Worm (Caenorhabditis elegans) whole organism, mixed stage, embryonic: ENCODE data around the gene arl-6.

ENCODE experiments used
- ceh-39 ChIP-seq: fragments of 150-350 bp; optimal IDR thresholded peaks from 2 replicates; lab custom pipeline; 2014; ENCODE audit warnings: missing biosample characterization, missing genetic modification characterization
- ceh-83 ChIP-seq: fragments of 200-800 bp; sonication (Bioruptor generic); optimal IDR thresholded peaks from 2 replicates; lab custom pipeline; 2018; ENCODE audit warnings: mild to moderate bottlenecking, missing genetic modification characterization, missing compliant biosample characterization
- drap-1 ChIP-seq: fragments of 200-800 bp; sonication (Bioruptor generic); optimal IDR thresholded peaks from 3 replicates; lab custom pipeline; 2018; ENCODE audit warnings: mild to moderate bottlenecking, missing genetic modification characterization, missing compliant biosample characterization
- elt-3 ChIP-seq: fragments of 150-350 bp; optimal IDR thresholded peaks from 2 replicates; lab custom pipeline; 2014; ENCODE audit warnings: missing biosample characterization, missing genetic modification characterization
- ham-2 ChIP-seq: fragments of 200-800 bp; sonication (Bioruptor generic); optimal IDR thresholded peaks from 2 replicates; lab custom pipeline; 2018; ENCODE audit warnings: mild to moderate bottlenecking, missing genetic modification characterization, missing compliant biosample characterization
- sptf-1 ChIP-seq: sonication (generic microtip); optimal IDR thresholded peaks from 2 replicates; lab custom pipeline; 2017; ENCODE audit warnings: mild to moderate bottlenecking, missing genetic modification characterization, moderate library complexity, missing compliant biosample characterization
- zip-8 ChIP-seq: fragments of 150-350 bp; optimal IDR thresholded peaks from 2 replicates; lab custom pipeline; 2014; ENCODE audit warnings: missing biosample characterization, missing genetic modification characterization

The arl-6 gene

ce11 chrIII:4765474-4765873 is 49.2 kb downstream of the arl-6 start, which contains the start of gene B0393.5:
B0393.5 (plus strand) TSS chrIII:4765774.
- TF ChIP-seq ham-2 (GFP tag; lab: Kevin White, UChicago) (peak; percentile 4), sptf-1 (no peak)

DNA sequence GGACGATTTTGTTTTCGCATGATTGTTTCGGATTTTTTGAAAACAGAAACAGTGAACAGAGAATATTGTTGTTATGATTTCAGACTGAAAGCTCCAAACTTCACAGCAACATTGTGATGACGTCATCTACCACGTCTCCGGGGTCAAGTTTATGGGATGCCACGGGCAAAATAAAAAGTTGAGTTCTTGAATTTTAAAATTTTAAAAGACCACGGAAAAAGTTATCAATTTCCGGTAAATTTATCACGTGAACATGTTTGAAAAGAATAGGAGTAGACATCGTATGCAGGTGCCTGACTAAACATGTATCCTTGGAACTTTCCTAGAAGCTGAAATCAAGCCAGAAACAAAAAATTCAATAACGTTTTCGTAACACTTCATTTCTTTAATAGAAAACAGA is 51.1 kb downstream of the arl-6 start, which contains the start of gene B0393.4:
Gene B0393.4 (minus strand): TSS at position 101 of the 400 bp plus-strand sequence.
- no peak for TF ChIP-seq ceh-39 (tag; lab: Kevin White, UChicago)
- TF ChIP-seq zip-8 (tag; lab: Kevin White, UChicago), result peak; percentile 11
- TF ChIP-seq, all 35 proteins: peak for 1

DNA sequence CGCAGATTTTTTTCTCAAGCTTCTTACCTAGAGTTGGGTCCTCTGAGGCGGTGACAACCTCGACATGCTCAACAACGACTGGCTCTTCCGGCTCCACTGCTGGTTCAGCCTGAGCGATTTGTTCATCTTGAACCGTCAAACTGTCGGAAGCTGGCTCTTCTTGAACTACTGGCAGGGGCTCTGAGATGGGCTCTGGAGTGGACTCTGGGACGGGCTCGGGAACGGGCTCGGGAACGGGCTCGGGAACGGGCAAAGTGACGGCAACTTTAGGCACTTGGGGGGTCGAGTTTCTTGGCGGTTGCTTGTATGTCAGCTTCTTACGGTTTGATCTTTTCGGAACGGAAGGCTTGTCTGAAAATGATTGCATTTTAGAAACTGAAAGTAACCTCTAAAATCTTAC is 51.8 kb downstream of the arl-6 start:
- no peak for TF ChIP-seq ceh-83
- no peak for TF ChIP-seq elt-3 (tag; lab: Kevin White, UChicago)
- TF ChIP-seq drap-1, result no peak
- TF ChIP-seq, all 35 proteins: peak for 0
